Worm (Caenorhabditis elegans) whole organism, early embryonic: ENCODE results near the gene pdf-2.

Experiments used
- F13C5.2 ChIP-seq: sonication (generic microtip); optimal IDR thresholded peaks from 2 replicates; lab custom pipeline; 2017; ENCODE audit warnings: mild to moderate bottlenecking, missing genetic modification characterization, inconsistent platforms, missing compliant biosample characterization
- ama-1 ChIP-seq: fragments of 150-350 bp; optimal IDR thresholded peaks from 2 replicates; lab custom pipeline; 2014
- hmbx-1 ChIP-seq: sonication (generic microtip); optimal IDR thresholded peaks from 2 replicates; lab custom pipeline; 2016; ENCODE audit warnings: mild to moderate bottlenecking, missing genetic modification characterization, missing compliant biosample characterization
- tbx-37 ChIP-seq: fragments of 200-800 bp; sonication (Bioruptor generic); conservative IDR thresholded peaks from 2 replicates; pipeline ENCODE4 v1.3.6; 2022; ENCODE audit warnings: missing genetic modification reagents, missing genetic modification characterization, missing compliant biosample characterization

- no peak for TF ChIP-seq F13C5.2 (tag; lab: Kevin White, UChicago)
- TF ChIP-seq ama-1 (lab: Kevin White, UChicago), result no peak
- TF ChIP-seq tbx-37 (GFP tag; lab: Robert Waterston, UW), result no peak
- no peak for TF ChIP-seq hmbx-1 (tag; lab: Kevin White, UChicago)
Observed at ce11 chrX:2144236-2144635, 18.9 kb upstream of the pdf-2 start.
